Worm (Caenorhabditis elegans) whole organism, L2 larva: ENCODE results near the gene F35A5.1.

Experiments used
- C34F6.9 ChIP-seq: fragments of 150-350 bp; optimal IDR thresholded peaks from 2 replicates; lab custom pipeline; 2014; ENCODE audit warnings: missing biosample characterization, missing genetic modification characterization
- F13H6.1 ChIP-seq: sonication (generic microtip); optimal IDR thresholded peaks from 2 replicates; lab custom pipeline; 2016; ENCODE audit warnings: missing genetic modification characterization, missing compliant biosample characterization
- ZK546.5 ChIP-seq: sonication (generic microtip); optimal IDR thresholded peaks from 2 replicates; lab custom pipeline; 2017; ENCODE audit warnings: missing biosample characterization, missing genetic modification characterization
- alr-1 ChIP-seq: fragments of 150-350 bp; optimal IDR thresholded peaks from 2 replicates; lab custom pipeline; 2014; ENCODE audit warnings: missing biosample characterization, missing genetic modification characterization
- aly-2 ChIP-seq: fragments of 150-350 bp; optimal IDR thresholded peaks from 2 replicates; lab custom pipeline; 2014; ENCODE audit warnings: missing biosample characterization, missing genetic modification characterization
- ama-1 ChIP-seq: fragments of 150-350 bp; optimal IDR thresholded peaks from 2 replicates; lab custom pipeline; 2018; ENCODE audit warnings: inconsistent platforms
- blmp-1 ChIP-seq: sonication (generic microtip); optimal IDR thresholded peaks from 2 replicates; lab custom pipeline; 2017; ENCODE audit warnings: missing genetic modification characterization, mild to moderate bottlenecking, missing compliant biosample characterization, antibody characterized with exemption, moderate library complexity; ENCODE audit not compliant: insufficient read depth
- ceh-82 ChIP-seq: fragments of 150-350 bp; optimal IDR thresholded peaks from 2 replicates; lab custom pipeline; 2014; ENCODE audit warnings: missing biosample characterization, missing genetic modification characterization
- crh-2 ChIP-seq: sonication (generic microtip); optimal IDR thresholded peaks from 2 replicates; lab custom pipeline; 2017; ENCODE audit warnings: missing biosample characterization, missing genetic modification characterization
- dmd-4 ChIP-seq: sonication (generic microtip); optimal IDR thresholded peaks from 2 replicates; lab custom pipeline; 2017; ENCODE audit warnings: missing biosample characterization, missing genetic modification characterization
- egl-27 ChIP-seq: sonication (generic microtip); optimal IDR thresholded peaks from 3 replicates; lab custom pipeline; 2017; ENCODE audit warnings: missing biosample characterization, missing genetic modification reagents, missing genetic modification characterization
- elt-1 ChIP-seq: fragments of 150-350 bp; optimal IDR thresholded peaks from 2 replicates; lab custom pipeline; 2014; ENCODE audit warnings: missing biosample characterization, missing genetic modification characterization
- elt-3 ChIP-seq: sonication (generic microtip); optimal IDR thresholded peaks from 2 replicates; lab custom pipeline; 2017; ENCODE audit warnings: missing biosample characterization, missing genetic modification characterization
- fos-1 ChIP-seq: fragments of 150-350 bp; optimal IDR thresholded peaks from 2 replicates; lab custom pipeline; 2014; ENCODE audit warnings: missing biosample characterization, missing genetic modification characterization
- gmeb-1 ChIP-seq: fragments of 150-350 bp; optimal IDR thresholded peaks from 2 replicates; lab custom pipeline; 2014; ENCODE audit warnings: missing biosample characterization, missing genetic modification characterization
- lin-11 ChIP-seq: fragments of 150-350 bp; sonication (generic microtip); optimal IDR thresholded peaks from 2 replicates; lab custom pipeline; 2014; ENCODE audit warnings: missing biosample characterization, missing genetic modification characterization, inconsistent platforms, mixed read lengths
- lin-13 ChIP-seq: fragments of 150-350 bp; optimal IDR thresholded peaks from 2 replicates; lab custom pipeline; 2014; ENCODE audit warnings: missing biosample characterization, missing genetic modification reagents, missing genetic modification characterization
- lin-39 ChIP-seq: fragments of 150-350 bp; optimal IDR thresholded peaks from 2 replicates; lab custom pipeline; 2014; ENCODE audit warnings: missing biosample characterization, missing genetic modification reagents, missing genetic modification characterization
- lsy-2 ChIP-seq, 2 experiments: fragments of 150-350 bp in 1 of 2; sonication (generic microtip) in 1 of 2; optimal IDR thresholded peaks; 2 replicates each; lab custom pipeline; 2014 to 2017; ENCODE audit warnings: missing biosample characterization in 2 of 2, missing genetic modification characterization in 2 of 2
- mab-5 ChIP-seq: fragments of 150-350 bp; optimal IDR thresholded peaks from 2 replicates; lab custom pipeline; 2014; ENCODE audit warnings: missing biosample characterization, missing genetic modification characterization
- mbf-1 ChIP-seq: sonication (generic microtip); optimal IDR thresholded peaks from 2 replicates; lab custom pipeline; 2017; ENCODE audit warnings: missing biosample characterization, missing genetic modification characterization
- mdl-1 ChIP-seq, 2 experiments: fragments of 150-350 bp in 1 of 2; sonication (generic microtip) in 1 of 2; optimal IDR thresholded peaks; 2 replicates each; lab custom pipeline; 2017; ENCODE audit warnings: missing biosample characterization in 2 of 2, missing genetic modification characterization in 2 of 2
- nhr-129 ChIP-seq: fragments of 150-350 bp; optimal IDR thresholded peaks from 2 replicates; lab custom pipeline; 2014; ENCODE audit warnings: missing biosample characterization, missing genetic modification characterization
- nhr-21 ChIP-seq: fragments of 150-350 bp; optimal IDR thresholded peaks from 2 replicates; lab custom pipeline; 2014; ENCODE audit warnings: missing biosample characterization, missing genetic modification characterization
- nhr-23 ChIP-seq: fragments of 150-350 bp; optimal IDR thresholded peaks from 2 replicates; lab custom pipeline; 2014; ENCODE audit warnings: missing biosample characterization, missing genetic modification reagents, missing genetic modification characterization
- nhr-25 ChIP-seq: fragments of 150-350 bp; sonication (generic microtip); optimal IDR thresholded peaks from 3 replicates; lab custom pipeline; 2014; ENCODE audit warnings: missing biosample characterization, missing genetic modification characterization
- nhr-6 ChIP-seq: fragments of 150-350 bp; optimal IDR thresholded peaks from 2 replicates; lab custom pipeline; 2014; ENCODE audit warnings: missing biosample characterization, missing genetic modification characterization
- nhr-77 ChIP-seq: fragments of 150-350 bp; optimal IDR thresholded peaks from 2 replicates; lab custom pipeline; 2014; ENCODE audit warnings: missing biosample characterization, missing genetic modification characterization
- sem-4 ChIP-seq: fragments of 150-350 bp; optimal IDR thresholded peaks from 2 replicates; lab custom pipeline; 2014; ENCODE audit warnings: missing biosample characterization, missing genetic modification reagents, missing genetic modification characterization
- skn-1 ChIP-seq: sonication (generic microtip); optimal IDR thresholded peaks from 2 replicates; lab custom pipeline; 2017; ENCODE audit warnings: missing biosample characterization, missing genetic modification characterization
- sma-3 ChIP-seq: sonication (generic microtip); optimal IDR thresholded peaks from 2 replicates; lab custom pipeline; 2016; ENCODE audit warnings: missing genetic modification reagents, missing genetic modification characterization, missing compliant biosample characterization
- sma-9 ChIP-seq, 2 experiments: fragments of 150-350 bp in 1 of 2; sonication (generic microtip) in 1 of 2; optimal IDR thresholded peaks; 2 replicates each; lab custom pipeline; 2014 to 2016; ENCODE audit warnings: missing genetic modification characterization in 2 of 2, mild to moderate bottlenecking in 1 of 2, missing biosample characterization in 1 of 2, missing compliant biosample characterization in 1 of 2, missing genetic modification reagents in 1 of 2, moderate library complexity in 1 of 2
- snpc-4 ChIP-seq: fragments of 150-350 bp; optimal IDR thresholded peaks from 2 replicates; lab custom pipeline; 2014; ENCODE audit warnings: missing biosample characterization, missing genetic modification characterization
- unc-39 ChIP-seq: fragments of 150-350 bp; optimal IDR thresholded peaks from 2 replicates; lab custom pipeline; 2014; ENCODE audit warnings: missing biosample characterization, missing genetic modification characterization
- unc-55 ChIP-seq: fragments of 150-350 bp; sonication (generic microtip); optimal IDR thresholded peaks from 3 replicates; lab custom pipeline; 2014; ENCODE audit warnings: missing biosample characterization, missing genetic modification reagents, missing genetic modification characterization
- unc-62 ChIP-seq: fragments of 150-350 bp; optimal IDR thresholded peaks from 2 replicates; lab custom pipeline; 2014; ENCODE audit warnings: missing biosample characterization, missing genetic modification reagents, missing genetic modification characterization
- zag-1 ChIP-seq: fragments of 150-350 bp; optimal IDR thresholded peaks from 2 replicates; lab custom pipeline; 2014; ENCODE audit warnings: missing biosample characterization, missing genetic modification characterization
- ztf-11 ChIP-seq: sonication (generic microtip); optimal IDR thresholded peaks from 2 replicates; lab custom pipeline; 2017; ENCODE audit warnings: missing biosample characterization, missing genetic modification characterization
- ztf-4 ChIP-seq: fragments of 150-350 bp; optimal IDR thresholded peaks from 2 replicates; lab custom pipeline; 2014; ENCODE audit warnings: missing biosample characterization, missing genetic modification characterization

F35A5.1 gene

ce11 chrX:3832059-3832641 is 24.9 kb downstream of the F35A5.1 start:
- peak; percentile 47 for TF ChIP-seq fos-1 (tag; lab: Kevin White, UChicago)
- TF ChIP-seq unc-39, result no peak
- no peak for TF ChIP-seq alr-1 (tag; lab: Kevin White, UChicago)
- TF ChIP-seq egl-27 (tag; lab: Kevin White, UChicago), result peak; percentile 18
- no peak for TF ChIP-seq aly-2 (tag; lab: Kevin White, UChicago)
- no peak for TF ChIP-seq unc-55
- TF ChIP-seq ama-1 (lab: Kevin White, UChicago), result peak; percentile 52
- TF ChIP-seq nhr-25 (tag; lab: Kevin White, UChicago), result peak; percentile 52
- peak; percentile 54 for TF ChIP-seq nhr-129 (tag; lab: Kevin White, UChicago)
- no peak for TF ChIP-seq nhr-6 (tag; lab: Kevin White, UChicago)
- peak; percentile 19 for TF ChIP-seq C34F6.9 (tag; lab: Kevin White, UChicago)
- peak; percentile 68 for TF ChIP-seq sma-9 (GFP tag; optimal IDR thresholded peaks at IDR 0.05; lab: Kevin White, UChicago)
- no peak for TF ChIP-seq sma-9 (tag; optimal IDR thresholded peaks at IDR 0.05; lab: Kevin White, UChicago)
- TF ChIP-seq F13H6.1 (tag; lab: Kevin White, UChicago), result peak; percentile 47
- TF ChIP-seq ztf-11 (tag; lab: Kevin White, UChicago), result no peak
- peak; percentile 47 for TF ChIP-seq gmeb-1 (tag; lab: Kevin White, UChicago)
- TF ChIP-seq ceh-82 (tag; lab: Kevin White, UChicago), result no peak
- TF ChIP-seq crh-2 (tag; lab: Kevin White, UChicago), result peak; percentile 87
- TF ChIP-seq lsy-2 (tag; optimal IDR thresholded peaks at IDR 0.05; lab: Kevin White, UChicago), result peak in 1 of 2 experiments; percentile 46
- no peak for TF ChIP-seq skn-1 (tag; lab: Kevin White, UChicago)
- TF ChIP-seq sma-3 (GFP tag; lab: Kevin White, UChicago), result peak; percentile 48

ce11 chrX:3833964-3834840 is 26.9 kb downstream of the F35A5.1 start:
- TF ChIP-seq F13H6.1 (tag; lab: Kevin White, UChicago) (peak; percentile 54), alr-1 (tag; lab: Kevin White, UChicago) (no peak), nhr-129 (tag; lab: Kevin White, UChicago) (peak; percentile 24), egl-27 (tag; lab: Kevin White, UChicago) (peak; percentile 14), nhr-77 (tag; lab: Kevin White, UChicago) (no peak), sma-9 (GFP tag; optimal IDR thresholded peaks at IDR 0.05; lab: Kevin White, UChicago) (peak; percentile 39), sma-9 (tag; optimal IDR thresholded peaks at IDR 0.05; lab: Kevin White, UChicago) (no peak), ceh-82 (tag; lab: Kevin White, UChicago) (no peak)

ce11 chrX:3835632-3836031 is 28.4 kb downstream of the F35A5.1 start:
- TF ChIP-seq elt-1 (tag; lab: Kevin White, UChicago) (no peak), nhr-25 (tag; lab: Kevin White, UChicago) (peak; percentile 38), lin-11 (no peak)

ce11 chrX:3837752-3838159 is 30.5 kb downstream of the F35A5.1 start:
- TF ChIP-seq sma-3 (GFP tag; lab: Kevin White, UChicago), result peak; percentile 81
- TF ChIP-seq lin-11, result no peak
- peak; percentile 90 for TF ChIP-seq nhr-25 (tag; lab: Kevin White, UChicago)
- no peak for TF ChIP-seq ama-1 (lab: Kevin White, UChicago)
- TF ChIP-seq unc-55, result no peak
- TF ChIP-seq lin-13 (GFP tag; lab: Kevin White, UChicago), result no peak
- TF ChIP-seq ztf-11 (tag; lab: Kevin White, UChicago), result no peak
- no peak for TF ChIP-seq lsy-2 (tag; optimal IDR thresholded peaks at IDR 0.05; lab: Kevin White, UChicago)
- TF ChIP-seq elt-3, result no peak
- no peak for TF ChIP-seq unc-39
- TF ChIP-seq gmeb-1 (tag; lab: Kevin White, UChicago), result no peak
- no peak for TF ChIP-seq snpc-4 (tag; lab: Kevin White, UChicago)
- no peak for TF ChIP-seq elt-1 (tag; lab: Kevin White, UChicago)
- no peak for TF ChIP-seq lin-39 (tag; lab: Kevin White, UChicago)
- no peak for TF ChIP-seq ceh-82 (tag; lab: Kevin White, UChicago)
- peak; percentile 96 for TF ChIP-seq blmp-1 (tag; lab: Kevin White, UChicago)
- peak; percentile 1 for TF ChIP-seq fos-1 (tag; lab: Kevin White, UChicago)
- TF ChIP-seq nhr-21 (tag; lab: Kevin White, UChicago), result peak; percentile 91
- peak in 1 of 2 experiments; percentile 1 for TF ChIP-seq mdl-1 (tag; optimal IDR thresholded peaks at IDR 0.05; lab: Kevin White, UChicago)
- no peak for TF ChIP-seq F13H6.1 (tag; lab: Kevin White, UChicago)
- no peak for TF ChIP-seq skn-1 (tag; lab: Kevin White, UChicago)
- no peak for TF ChIP-seq dmd-4 (tag; lab: Kevin White, UChicago)
- no peak for TF ChIP-seq nhr-23
- TF ChIP-seq sma-9 (GFP tag; optimal IDR thresholded peaks at IDR 0.05; lab: Kevin White, UChicago), result peak; percentile 71
- no peak for TF ChIP-seq sma-9 (tag; optimal IDR thresholded peaks at IDR 0.05; lab: Kevin White, UChicago)
- no peak for TF ChIP-seq ZK546.5 (tag; lab: Kevin White, UChicago)
- no peak for TF ChIP-seq ztf-4 (tag; lab: Kevin White, UChicago)
- no peak for TF ChIP-seq crh-2 (tag; lab: Kevin White, UChicago)
- peak; percentile 19 for TF ChIP-seq sem-4
- no peak for TF ChIP-seq alr-1 (tag; lab: Kevin White, UChicago)
- TF ChIP-seq aly-2 (tag; lab: Kevin White, UChicago), result no peak
- TF ChIP-seq zag-1 (tag; lab: Kevin White, UChicago), result no peak
- TF ChIP-seq nhr-77 (tag; lab: Kevin White, UChicago), result no peak
- no peak for TF ChIP-seq mab-5 (tag; lab: Kevin White, UChicago)
- no peak for TF ChIP-seq unc-62 (GFP tag; lab: Kevin White, UChicago)
- TF ChIP-seq mbf-1 (tag; lab: Kevin White, UChicago), result no peak
